Worm (Caenorhabditis elegans) whole organism, young adult: ENCODE measurements around the gene sprp-4.

Source experiments
- B0035.1 ChIP-seq: sonication (generic microtip); optimal IDR thresholded peaks from 2 replicates; lab custom pipeline; 2016; ENCODE audit warnings: missing genetic modification characterization, mild to moderate bottlenecking, missing compliant biosample characterization, missing genotype, missing genetic modification reagents
- F37B4.10 ChIP-seq: fragments of 200-800 bp; sonication (Bioruptor generic); IDR thresholded peaks from 2 replicates; pipeline ENCODE4 v1.3.6; 2022; ENCODE audit warnings: missing genetic modification characterization, missing compliant biosample characterization
- F52B5.7 ChIP-seq: sonication (generic microtip); optimal IDR thresholded peaks from 2 replicates; lab custom pipeline; 2016; ENCODE audit warnings: mild to moderate bottlenecking, missing genetic modification characterization, missing compliant biosample characterization
- T26A5.8 ChIP-seq: sonication (generic microtip); optimal IDR thresholded peaks from 2 replicates; lab custom pipeline; 2016; ENCODE audit warnings: missing genetic modification characterization, missing compliant biosample characterization
- ama-1 ChIP-seq, 3 experiments: fragments of 150-350 bp in 1 of 3; sonication (generic microtip) in 2 of 3; optimal IDR thresholded peaks; 2 replicates each; lab custom pipeline; 2014 to 2018; ENCODE audit warnings: missing biosample characterization in 2 of 3, missing genetic modification characterization in 2 of 3, missing genetic modification reagents in 2 of 3
- efl-1 ChIP-seq: fragments of 150-350 bp; optimal IDR thresholded peaks from 2 replicates; lab custom pipeline; 2014; ENCODE audit warnings: missing biosample characterization, missing genetic modification reagents, missing genetic modification characterization
- gei-17 ChIP-seq: fragments of 200-800 bp; sonication (Bioruptor generic); optimal IDR thresholded peaks from 2 replicates; lab custom pipeline; 2018; ENCODE audit warnings: mild to moderate bottlenecking, missing genetic modification characterization, missing compliant biosample characterization
- lag-1 ChIP-seq: fragments of 200-800 bp; sonication (Bioruptor generic); IDR thresholded peaks from 2 replicates; pipeline ENCODE4 v1.3.6; 2022; ENCODE audit warnings: missing genetic modification reagents, missing genetic modification characterization, missing compliant biosample characterization
- let-607 ChIP-seq, 2 experiments: fragments of 200-800 bp in 1 of 2; sonication (Bioruptor generic) in 1 of 2; sonication (generic microtip) in 1 of 2; optimal IDR thresholded peaks; 2 replicates each; lab custom pipeline; 2016 to 2018; ENCODE audit warnings: mild to moderate bottlenecking in 2 of 2, missing compliant biosample characterization in 2 of 2, missing genetic modification characterization in 2 of 2, moderate library complexity in 2 of 2, missing genotype in 1 of 2
- repo-1 ChIP-seq: sonication (generic microtip); optimal IDR thresholded peaks from 2 replicates; lab custom pipeline; 2017; ENCODE audit warnings: mild to moderate bottlenecking, missing genetic modification characterization, missing compliant biosample characterization
- snpc-1.1 ChIP-seq: sonication (generic microtip); optimal IDR thresholded peaks from 2 replicates; lab custom pipeline; 2017; ENCODE audit warnings: missing genetic modification characterization, mild to moderate bottlenecking, missing compliant biosample characterization, antibody characterized with exemption, moderate library complexity, missing genotype, missing genetic modification reagents; ENCODE audit not compliant: insufficient read depth
- snpc-4 ChIP-seq, 5 experiments: fragments of 150-350 bp in 1 of 5; sonication (generic microtip) in 4 of 5; optimal IDR thresholded peaks; 2 replicates each; lab custom pipeline; 2014 to 2018; ENCODE audit warnings: missing genetic modification characterization in 5 of 5, missing biosample characterization in 3 of 5, antibody characterized with exemption in 2 of 5, mild to moderate bottlenecking in 2 of 5, missing compliant biosample characterization in 2 of 5, missing genotype in 2 of 5, moderate library complexity in 2 of 5, missing genetic modification reagents in 1 of 5
- unc-62 ChIP-seq: fragments of 150-350 bp; optimal IDR thresholded peaks from 2 replicates; lab custom pipeline; 2014; ENCODE audit warnings: missing biosample characterization, missing genetic modification reagents, missing genetic modification characterization
- zfh-2 ChIP-seq: fragments of 200-800 bp; sonication (Bioruptor generic); conservative IDR thresholded peaks from 2 replicates; pipeline ENCODE4 v1.3.6; 2022; ENCODE audit warnings: missing genetic modification reagents, missing genetic modification characterization, missing compliant biosample characterization

ce11 chrX:8805475-8805874 is 47.9 kb downstream of the sprp-4 start:
- no peak for TF ChIP-seq repo-1 (tag; lab: Kevin White, UChicago)
- TF ChIP-seq F52B5.7 (tag; lab: Kevin White, UChicago) = no peak
- TF ChIP-seq ama-1 (optimal IDR thresholded peaks at IDR 0.05; lab: Kevin White, UChicago) = no peak
- TF ChIP-seq ama-1 (GFP tag; optimal IDR thresholded peaks at IDR 0.05; lab: Kevin White, UChicago) = no peak
- no peak for TF ChIP-seq T26A5.8 (tag; lab: Kevin White, UChicago)
- TF ChIP-seq snpc-1.1 (tag; lab: Kevin White, UChicago) = no peak
- TF ChIP-seq lag-1 (GFP tag; lab: Robert Waterston, UW) = no peak
- TF ChIP-seq snpc-4 (GFP tag; optimal IDR thresholded peaks at IDR 0.05; lab: Kevin White, UChicago) = no peak
- no peak for TF ChIP-seq snpc-4 (tag; optimal IDR thresholded peaks at IDR 0.05; lab: Kevin White, UChicago)
- TF ChIP-seq B0035.1 (tag; lab: Kevin White, UChicago) = no peak
- TF ChIP-seq zfh-2 (GFP tag; lab: Robert Waterston, UW) = peak; percentile 95
- TF ChIP-seq F37B4.10 (GFP tag; lab: Robert Waterston, UW) = no peak
- no peak for TF ChIP-seq unc-62 (GFP tag; lab: Kevin White, UChicago)
- TF ChIP-seq gei-17 (GFP tag; lab: Kevin White, UChicago) = no peak
- TF ChIP-seq efl-1 (GFP tag; lab: Kevin White, UChicago) = no peak
- TF ChIP-seq let-607 (tag; optimal IDR thresholded peaks at IDR 0.05; lab: Kevin White, UChicago) = no peak
